Fruit fly (Drosophila melanogaster): ENCODE results near the gene CG7886.

CG7886 gene

DNA sequence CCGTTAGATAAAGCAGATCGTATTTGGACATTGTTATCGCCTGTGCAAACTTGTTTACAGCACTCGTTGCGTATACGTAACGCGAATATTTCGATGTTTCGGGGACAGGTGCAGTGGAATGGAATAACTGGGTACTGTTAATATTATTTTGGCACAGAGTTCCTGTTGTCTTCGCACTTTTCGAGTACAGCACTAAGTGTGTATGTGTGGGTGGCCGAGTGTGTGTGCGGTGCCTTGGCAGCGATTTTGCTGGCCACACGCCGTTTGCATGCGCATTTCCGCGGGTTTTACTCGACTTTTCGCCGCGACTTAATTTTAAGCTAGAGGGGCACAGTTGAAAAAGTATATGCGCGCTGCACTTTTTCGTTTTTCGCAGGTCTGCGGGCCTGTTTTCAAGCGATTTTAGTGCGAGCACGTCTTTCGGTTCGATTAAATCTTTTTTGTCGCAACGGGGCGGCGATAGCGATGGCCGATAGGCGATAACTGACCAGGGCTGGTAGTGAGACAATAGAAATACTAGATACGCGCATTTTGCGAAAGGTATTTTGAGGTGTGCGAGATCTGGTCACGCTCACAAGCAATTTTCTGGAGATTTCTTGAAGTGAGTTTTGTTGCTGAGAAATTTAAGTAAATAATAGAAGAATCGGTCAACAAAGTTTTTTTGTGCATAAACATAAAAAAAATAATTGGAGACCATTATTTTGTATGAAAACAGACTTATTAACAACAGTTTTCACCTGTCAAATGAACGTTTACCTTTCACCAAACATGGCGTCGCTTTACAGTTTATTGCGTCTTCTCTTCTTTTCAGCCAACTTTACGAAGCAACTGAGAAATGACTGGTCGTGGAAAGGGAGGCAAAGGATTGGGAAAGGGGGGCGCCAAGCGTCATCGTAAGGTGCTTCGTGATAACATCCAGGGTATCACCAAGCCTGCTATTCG lies 16.9 kb downstream of the CG7886 start, which contains the start of the genes put and His4r (continued):
- TF ChIP-seq HLH4C (GFP tag; IDR thresholded peaks at IDR 0.05; ENCODE audit: partially characterized antibody) (peak; percentile 61; the same call in 2 of the 3 replicates), NfI (GFP tag; optimal IDR thresholded peaks at IDR 0.05) (peak; percentile 20), CG10543 (GFP tag; optimal IDR thresholded peaks at IDR 0.05) (peak; percentile 50), CG11723 (GFP tag; optimal IDR thresholded peaks at IDR 0.05) (no peak), kah (GFP tag; optimal IDR thresholded peaks at IDR 0.05) (peak; percentile 20), MBD-R2 (GFP tag; IDR thresholded peaks at IDR 0.05) (peak; percentile 69), Bgb (GFP tag; IDR thresholded peaks at IDR 0.05; ENCODE audit: partially characterized antibody) (peak; percentile 70; the same call in 1 of the 2 replicates), tll (GFP tag; optimal IDR thresholded peaks at IDR 0.05) (peak in 1 of 2 experiments; percentile 4), CG32532 (GFP tag; IDR thresholded peaks at IDR 0.05) (peak; percentile 19; the same call in 1 of the 2 replicates), ro (GFP tag; IDR thresholded peaks at IDR 0.05) (no peak), sug (tag; optimal IDR thresholded peaks at IDR 0.05) (peak; percentile 3), slbo (GFP tag; IDR thresholded peaks at IDR 0.05) (peak; percentile 35; the same call in 1 of the 2 replicates), Bteb2 (GFP tag; optimal IDR thresholded peaks at IDR 0.05) (peak; percentile 12), mam (GFP tag; optimal IDR thresholded peaks at IDR 0.05) (peak; percentile 24), CG12659 (GFP tag; optimal IDR thresholded peaks at IDR 0.05) (peak; percentile 81), Jarid2 (GFP tag; optimal IDR thresholded peaks at IDR 0.05) (peak; percentile 57), CG2202 (tag; optimal IDR thresholded peaks at IDR 0.05) (peak; percentile 14), CG11504 (tag; optimal IDR thresholded peaks at IDR 0.05) (peak; percentile 58), Dref (GFP tag; IDR thresholded peaks at IDR 0.05) (peak; percentile 90), ci (GFP tag; IDR thresholded peaks at IDR 0.05) (peak; percentile 46; the same call in 1 of the 3 replicates), CG12769 (tag; optimal IDR thresholded peaks at IDR 0.05) (peak; percentile 45), hbn (GFP tag; IDR thresholded peaks at IDR 0.05; ENCODE audit: partially characterized antibody) (peak; percentile 55), sens (GFP tag) (peak; percentile 93), cg (GFP tag; optimal IDR thresholded peaks at IDR 0.05) (peak; percentile 84), gem (tag; optimal IDR thresholded peaks at IDR 0.05) (no peak), CG17186 (GFP tag; optimal IDR thresholded peaks at IDR 0.05) (peak; percentile 91), ftz-f1 (GFP tag; optimal IDR thresholded peaks at IDR 0.05) (peak; percentile 1), Deaf1 (tag; optimal IDR thresholded peaks at IDR 0.05) (peak; percentile 51), Meics (GFP tag; optimal IDR thresholded peaks at IDR 0.05) (peak; percentile 48), Hmr (GFP tag; optimal IDR thresholded peaks at IDR 0.05) (peak; percentile 61), CG12391 (tag; optimal IDR thresholded peaks at IDR 0.05) (peak; percentile 33), oc (tag; optimal IDR thresholded peaks at IDR 0.05) (no peak), ERR (GFP tag; optimal IDR thresholded peaks at IDR 0.05) (peak; percentile 31), CG13624 (GFP tag; optimal IDR thresholded peaks at IDR 0.05) (peak; percentile 49), CG7963 (GFP tag; IDR thresholded peaks at IDR 0.05; ENCODE audit: partially characterized antibody) (peak; percentile 58; the same call in 2 of the 3 replicates), Myb (GFP tag; optimal IDR thresholded peaks at IDR 0.05) (peak; percentile 30), grau (tag; optimal IDR thresholded peaks at IDR 0.05) (peak; percentile 14), insv (GFP tag; optimal IDR thresholded peaks at IDR 0.05) (peak in 1 of 2 experiments; percentile 29)

Data from whole organism, embryonic.